Fruit fly (Drosophila melanogaster) whole organism, adult: Measurements from ENCODE around the gene CG12402.
A peak's percentile ranks its signal among the peaks of the same experiment; 100 is the strongest.

ENCODE experiments used
- CG11617 ChIP-seq: fragments of 200-800 bp; sonication (Bioruptor generic); optimal IDR thresholded peaks from 2 replicates; lab custom pipeline; 2017; ENCODE audit warnings: mild to moderate bottlenecking, missing biosample characterization, missing genetic modification reagents, missing genetic modification characterization
- CG14711 ChIP-seq: fragments of 200-800 bp; sonication (Bioruptor generic); optimal IDR thresholded peaks from 2 replicates; lab custom pipeline; 2018; ENCODE audit warnings: missing biosample characterization, mild to moderate bottlenecking, missing genetic modification characterization, moderate library complexity
- CG1620 ChIP-seq: fragments of 200-800 bp; sonication (Bioruptor generic); optimal IDR thresholded peaks from 2 replicates; lab custom pipeline; 2016; ENCODE audit warnings: missing biosample characterization, missing genetic modification characterization
- CG7045 ChIP-seq: fragments of 200-800 bp; sonication (Bioruptor generic); optimal IDR thresholded peaks from 2 replicates; lab custom pipeline; 2017; ENCODE audit warnings: missing biosample characterization, mild to moderate bottlenecking, missing genetic modification characterization
- Clk ChIP-seq: fragments of 200-800 bp; sonication (Bioruptor generic); optimal IDR thresholded peaks from 2 replicates; lab custom pipeline; 2017; ENCODE audit warnings: missing biosample characterization, missing genetic modification characterization
- Crg-1 ChIP-seq: fragments of 200-800 bp; sonication (Bioruptor generic); optimal IDR thresholded peaks from 2 replicates; lab custom pipeline; 2016; ENCODE audit warnings: missing biosample characterization, missing genetic modification characterization
- Hr96 ChIP-seq: fragments of 200-800 bp; sonication (Bioruptor generic); optimal IDR thresholded peaks from 2 replicates; lab custom pipeline; 2016; ENCODE audit warnings: missing biosample characterization, missing genetic modification characterization
- Mnt ChIP-seq: fragments of 200-800 bp; sonication (Bioruptor generic); optimal IDR thresholded peaks from 2 replicates; lab custom pipeline; 2016; ENCODE audit warnings: missing biosample characterization, mild to moderate bottlenecking, missing genetic modification characterization
- bab1 ChIP-seq: fragments of 200-800 bp; sonication (Bioruptor generic); optimal IDR thresholded peaks from 3 replicates; lab custom pipeline; 2019; ENCODE audit warnings: missing biosample characterization, mild to moderate bottlenecking, missing genetic modification characterization, moderate library complexity
- cic ChIP-seq: fragments of 200-800 bp; sonication (Bioruptor generic); optimal IDR thresholded peaks from 2 replicates; lab custom pipeline; 2017; ENCODE audit warnings: missing biosample characterization, mild to moderate bottlenecking, missing genetic modification characterization, moderate library complexity
- cnc ChIP-seq, 2 experiments: fragments of >200 bp; optimal IDR thresholded peaks; 2 replicates each; lab custom pipeline; 2017
- kay ChIP-seq: fragments of 200-800 bp; sonication (Bioruptor generic); peaks from one replicate; lab custom pipeline; 2016; ENCODE audit warnings: missing biosample characterization, missing genetic modification characterization, borderline replicate concordance
- toe ChIP-seq: fragments of 200-800 bp; sonication (Bioruptor generic); optimal IDR thresholded peaks from 2 replicates; lab custom pipeline; 2016; ENCODE audit warnings: missing biosample characterization, missing genetic modification characterization

- TF ChIP-seq CG7045 (GFP tag; lab: Kevin White, UChicago) (peak; percentile 58), cic (GFP tag; lab: Kevin White, UChicago) (peak; percentile 71), Crg-1 (GFP tag; lab: Kevin White, UChicago) (no peak), Clk (GFP tag; lab: Kevin White, UChicago) (no peak), Mnt (GFP tag; lab: Kevin White, UChicago) (peak; percentile 99), CG1620 (GFP tag; lab: Kevin White, UChicago) (peak; percentile 20), kay (GFP tag; lab: Kevin White, UChicago) (peak; percentile 77), CG11617 (GFP tag; lab: Kevin White, UChicago) (peak; percentile 84), CG14711 (peak; percentile 73), bab1 (GFP tag; lab: Kevin White, UChicago) (peak; percentile 66), cnc (optimal IDR thresholded peaks at IDR 0.05; lab: Kevin White, UChicago) (no peak), Hr96 (GFP tag; lab: Kevin White, UChicago) (no peak), toe (GFP tag; lab: Kevin White, UChicago) (peak; percentile 24)
These were observed 51.6 kb downstream of the CG12402 start, which contains the start of gene foxo for dm6 chr3R:14056320-14057053.
